Worm (Caenorhabditis elegans): Measurements from ENCODE around the gene vha-5.
A peak's percentile ranks its signal among the peaks of the same experiment; 100 is the strongest.

vha-5 gene

DNA sequence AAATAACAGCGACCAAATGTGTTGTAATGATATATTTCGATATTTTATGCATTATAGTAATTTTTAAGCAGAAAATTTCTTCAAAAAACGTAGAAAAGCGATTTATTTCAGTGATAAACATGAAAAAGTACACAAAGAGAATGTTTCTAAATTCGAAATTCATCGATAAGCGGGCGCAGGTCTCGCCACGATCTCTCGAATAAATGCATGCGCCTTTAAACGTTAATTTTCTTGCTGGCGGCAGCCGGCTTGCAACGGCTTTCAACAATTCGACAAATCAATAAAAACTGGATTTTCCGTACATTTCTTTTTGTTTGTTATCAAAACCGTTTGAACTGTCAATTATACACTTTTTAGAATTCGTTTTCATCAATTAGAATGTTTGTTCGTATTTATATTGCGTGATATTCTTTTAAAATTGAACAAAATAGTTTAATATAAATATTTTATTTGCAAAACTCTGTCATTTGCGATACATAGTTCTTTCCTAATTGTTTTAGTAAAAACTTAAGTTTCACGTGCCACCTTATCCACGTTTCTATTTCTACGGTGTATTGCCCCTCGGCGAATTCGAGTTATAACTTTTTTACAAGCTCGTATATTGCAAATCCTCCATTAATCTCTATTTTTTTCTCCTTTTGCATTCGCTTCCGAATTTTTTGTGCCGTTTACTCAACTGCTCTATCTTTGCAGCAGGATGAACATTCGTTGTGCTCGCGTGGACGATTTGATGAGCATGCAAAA, 14.0 kb upstream of the vha-5 start, which contains the start of gene daf-31 (continued):
- TF ChIP-seq zfp-2 (tag; optimal IDR thresholded peaks at IDR 0.05) (no peak), F44E2.7 (GFP tag; IDR thresholded peaks at IDR 0.05) (no peak), unc-39 (tag; optimal IDR thresholded peaks at IDR 0.05) (no peak), lin-38 (GFP tag; IDR thresholded peaks at IDR 0.05) (peak; percentile 50)

DNA sequence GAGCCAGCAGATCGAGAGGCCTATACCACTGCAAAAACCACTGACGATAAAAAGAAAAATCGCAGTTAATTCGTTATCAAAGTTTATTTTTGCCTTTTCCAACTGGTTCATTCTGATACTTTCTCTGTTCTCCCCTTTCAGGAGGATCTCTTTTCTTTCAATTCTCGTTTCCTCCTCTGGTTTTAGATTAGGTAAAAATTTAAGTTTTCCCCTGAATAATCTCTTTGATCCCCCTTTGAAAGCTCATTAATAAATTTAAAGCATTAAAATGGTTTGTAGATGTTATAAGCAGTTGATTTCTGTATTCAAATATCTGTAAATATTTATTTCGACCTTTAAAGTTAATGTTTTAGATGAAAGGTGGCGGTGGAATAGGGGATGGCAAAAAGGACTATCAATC, 12.5 kb upstream of the vha-5 start, which contains the start of gene K07H8.2:
Gene K07H8.2 (plus strand): TSS at position 301 of the 400 bp plus-strand sequence.
- TF ChIP-seq nhr-28 (tag; optimal IDR thresholded peaks at IDR 0.05), result no peak
- no peak for TF ChIP-seq hlh-30 (tag; optimal IDR thresholded peaks at IDR 0.05; ENCODE audit: insufficient read depth)
- no peak for TF ChIP-seq mep-1 (tag; optimal IDR thresholded peaks at IDR 0.05)
- TF ChIP-seq Y105C5A.15 (GFP tag; IDR thresholded peaks at IDR 0.05), result no peak
- TF ChIP-seq nhr-11 (tag; optimal IDR thresholded peaks at IDR 0.05), result no peak
- no peak for TF ChIP-seq F37D6.2 (tag; optimal IDR thresholded peaks at IDR 0.05)
- no peak for TF ChIP-seq aly-2 (tag; optimal IDR thresholded peaks at IDR 0.05)
- no peak for TF ChIP-seq mxl-2 (GFP tag; conservative IDR thresholded peaks at IDR 0.05)
- TF ChIP-seq F49E8.2 (tag; optimal IDR thresholded peaks at IDR 0.05; ENCODE audit: borderline replicate concordance), result no peak
- TF ChIP-seq ceh-32 (tag; optimal IDR thresholded peaks at IDR 0.05; ENCODE audit: poor library complexity), result no peak
- TF ChIP-seq lir-3 (tag; optimal IDR thresholded peaks at IDR 0.05), result no peak
- no peak for TF ChIP-seq Y48G9A.11 (GFP tag; IDR thresholded peaks at IDR 0.05)
- no peak for TF ChIP-seq hlh-11 (tag; optimal IDR thresholded peaks at IDR 0.05)
- no peak for TF ChIP-seq zag-1 (tag; optimal IDR thresholded peaks at IDR 0.05)
- TF ChIP-seq lsy-2 (tag; optimal IDR thresholded peaks at IDR 0.05), result no peak

DNA sequence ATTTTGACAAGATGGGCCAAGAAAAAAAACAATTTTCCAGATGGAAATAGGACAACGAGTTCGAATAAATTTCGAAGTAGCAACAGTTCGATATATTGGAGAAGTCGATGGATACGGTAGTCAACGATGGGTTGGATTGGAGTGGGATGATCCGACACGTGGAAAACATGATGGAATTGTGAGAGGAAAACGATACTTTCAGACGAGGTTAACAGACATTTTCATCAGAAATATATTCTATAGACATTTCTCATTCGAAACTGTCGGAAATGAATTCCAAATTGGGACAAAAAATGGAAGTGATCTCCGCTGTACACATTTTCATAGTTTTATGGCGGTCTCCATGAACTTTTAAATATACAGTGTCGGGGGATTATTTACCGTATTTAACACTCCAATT, 9.1 kb upstream of the vha-5 start, which contains the start of gene tbce-1:
Gene tbce-1 (plus strand): TSS at position 41 of the 400 bp plus-strand sequence.
- TF ChIP-seq lin-29 (GFP tag; IDR thresholded peaks at IDR 0.05) (no peak), nhr-41 (GFP tag; IDR thresholded peaks at IDR 0.05) (no peak), zip-2 (tag; optimal IDR thresholded peaks at IDR 0.05) (no peak), hmg-1.1 (GFP tag; IDR thresholded peaks at IDR 0.05) (no peak), F44E2.7 (GFP tag; IDR thresholded peaks at IDR 0.05) (no peak), dmd-6 (GFP tag; IDR thresholded peaks at IDR 0.05) (no peak), zfp-3 (GFP tag; conservative IDR thresholded peaks at IDR 0.05) (0 out of 2 replicates have a peak, but pooled peaks have one; percentile 62), aly-2 (tag; optimal IDR thresholded peaks at IDR 0.05) (no peak)

DNA sequence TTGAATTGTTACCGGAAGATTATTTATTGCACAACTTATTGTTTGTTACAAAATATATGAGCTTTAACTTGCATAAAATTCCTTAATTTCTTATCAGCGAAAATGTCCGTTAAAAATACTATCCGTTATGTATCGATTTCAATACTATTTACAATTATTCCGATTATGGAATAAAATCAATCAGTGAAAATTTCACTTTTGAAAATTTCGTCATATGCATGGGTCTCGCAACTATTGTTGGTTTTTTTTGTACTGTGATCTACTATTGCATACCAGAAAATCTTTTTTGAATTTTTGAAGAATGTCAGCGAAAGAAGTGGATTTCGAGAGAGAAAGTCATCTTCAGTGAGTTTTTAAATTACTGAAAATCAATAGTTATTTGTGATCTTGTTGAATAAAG, 6.6 kb upstream of the vha-5 start, which contains the start of gene nprl-3:
Gene nprl-3 (plus strand): TSS at position 301 of the 400 bp plus-strand sequence.
- TF ChIP-seq ceh-32 (tag; optimal IDR thresholded peaks at IDR 0.05; ENCODE audit: poor library complexity), result no peak
- TF ChIP-seq ZK337.2 (GFP tag; IDR thresholded peaks at IDR 0.05), result no peak
- no peak for TF ChIP-seq unc-39 (tag; optimal IDR thresholded peaks at IDR 0.05)
- TF ChIP-seq cey-2 (tag; optimal IDR thresholded peaks at IDR 0.05; ENCODE audit: borderline replicate concordance, insufficient read depth), result no peak

DNA sequence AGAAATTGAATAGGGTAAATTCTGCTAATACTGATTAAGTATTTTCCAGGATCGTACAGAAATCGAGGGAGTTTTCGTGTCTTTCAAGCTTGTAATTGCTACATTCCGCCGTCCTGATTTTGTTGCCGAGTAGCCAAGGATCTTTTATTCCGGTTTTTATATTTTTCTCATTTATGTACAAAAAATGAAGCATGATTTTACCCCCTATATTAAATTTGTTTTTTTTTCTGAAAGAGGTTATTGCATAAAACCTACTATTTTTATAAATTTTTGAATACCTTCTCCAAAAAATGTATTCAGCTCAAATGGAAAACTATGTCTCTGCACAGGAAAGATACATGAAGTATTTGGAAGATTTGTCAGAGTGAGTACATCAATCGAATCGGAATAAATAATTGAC, 4.1 kb upstream of the vha-5 start, which contains the start of gene F35H10.6:
Gene F35H10.6 (plus strand): TSS at position 301 of the 400 bp plus-strand sequence.
- TF ChIP-seq dmd-6 (GFP tag; IDR thresholded peaks at IDR 0.05) (no peak), zag-1 (tag; optimal IDR thresholded peaks at IDR 0.05) (no peak), Y75B8A.6 (GFP tag; IDR thresholded peaks at IDR 0.05) (no peak), cey-2 (tag; optimal IDR thresholded peaks at IDR 0.05; ENCODE audit: borderline replicate concordance, insufficient read depth) (no peak), lsy-2 (tag; optimal IDR thresholded peaks at IDR 0.05) (no peak), snpc-4 (tag; optimal IDR thresholded peaks at IDR 0.05) (no peak), madf-5 (GFP tag; IDR thresholded peaks at IDR 0.05) (no peak), dmd-9 (GFP tag; IDR thresholded peaks at IDR 0.05) (no peak), pha-4 (GFP tag; IDR thresholded peaks at IDR 0.05) (no peak), pha-4 (tag; optimal IDR thresholded peaks at IDR 0.05) (no peak), T26A8.4 (GFP tag; IDR thresholded peaks at IDR 0.05) (no peak), mxl-2 (GFP tag; conservative IDR thresholded peaks at IDR 0.05) (no peak), mxl-3 (GFP tag; optimal IDR thresholded peaks at IDR 0.05) (no peak), tag-97 (GFP tag; IDR thresholded peaks at IDR 0.05) (no peak), R02D3.7 (tag; optimal IDR thresholded peaks at IDR 0.05) (no peak), fos-1 (tag; optimal IDR thresholded peaks at IDR 0.05) (no peak), saeg-2 (GFP tag; IDR thresholded peaks at IDR 0.05) (no peak)
